Fruit fly (Drosophila melanogaster): ENCODE data around the gene Tsp3A.

The Tsp3A gene

dm6 chrX:2588415-2589411 lies 30.8 kb downstream of the Tsp3A start, which contains the start of gene egh (continued):
- TF ChIP-seq CG2129 (GFP tag; IDR thresholded peaks at IDR 0.05; ENCODE audit: partially characterized antibody) (no peak), Kr (GFP tag; optimal IDR thresholded peaks at IDR 0.05) (no peak), grn (GFP tag; optimal IDR thresholded peaks at IDR 0.05) (no peak), Scr (GFP tag; IDR thresholded peaks at IDR 0.05; ENCODE audit: partially characterized antibody) (peak; percentile 23; the same call in 1 of the 2 replicates), Hsf (GFP tag; optimal IDR thresholded peaks at IDR 0.05) (peak; percentile 30), ssp (GFP tag; IDR thresholded peaks at IDR 0.05) (0 out of 2 replicates have a peak, but pooled peaks have one; percentile 9), dysf (GFP tag; IDR thresholded peaks at IDR 0.05) (0 out of 3 replicates have a peak, but pooled peaks have one; percentile 17), pzg (GFP tag; optimal IDR thresholded peaks at IDR 0.05) (peak; percentile 90), HHEX (GFP tag; optimal IDR thresholded peaks at IDR 0.05) (peak; percentile 52), H2.0 (GFP tag; IDR thresholded peaks at IDR 0.05) (0 out of 2 replicates have a peak, but pooled peaks have one; percentile 12), Med (GFP tag) (peak; percentile 82), CG17385 (GFP tag; optimal IDR thresholded peaks at IDR 0.05) (peak; percentile 12), E2f2 (GFP tag; IDR thresholded peaks at IDR 0.05) (peak; percentile 95), dm (GFP tag; optimal IDR thresholded peaks at IDR 0.05) (peak; percentile 20), nmo (GFP tag; optimal IDR thresholded peaks at IDR 0.05) (peak; percentile 13), Optix (GFP tag; IDR thresholded peaks at IDR 0.05) (peak; percentile 70), Myb (GFP tag; optimal IDR thresholded peaks at IDR 0.05) (peak; percentile 67), CG17328 (GFP tag; IDR thresholded peaks at IDR 0.05) (peak; percentile 54), Fer2 (tag; optimal IDR thresholded peaks at IDR 0.05) (no peak), Rfx (GFP tag; IDR thresholded peaks at IDR 0.05) (peak; percentile 23; the same call in 1 of the 2 replicates), CG10267 (tag; optimal IDR thresholded peaks at IDR 0.05) (peak; percentile 34), Elba2 (GFP tag; optimal IDR thresholded peaks at IDR 0.05) (peak; percentile 34), Sin3A (optimal IDR thresholded peaks at IDR 0.05) (peak; percentile 43), CG9727 (GFP tag; optimal IDR thresholded peaks at IDR 0.05) (peak; percentile 40), Sry-δ (GFP tag; optimal IDR thresholded peaks at IDR 0.05) (peak; percentile 50), CG6765 (GFP tag; optimal IDR thresholded peaks at IDR 0.05) (no peak), CG30403 (GFP tag; optimal IDR thresholded peaks at IDR 0.05) (peak; percentile 22), lilli (GFP tag; optimal IDR thresholded peaks at IDR 0.05) (peak; percentile 25), phol (tag; optimal IDR thresholded peaks at IDR 0.05) (peak; percentile 6), insv (GFP tag; optimal IDR thresholded peaks at IDR 0.05) (peak in 1 of 2 experiments; percentile 60), ato (GFP tag; IDR thresholded peaks at IDR 0.05; ENCODE audit: partially characterized antibody) (0 out of 2 replicates have a peak, but pooled peaks have one; percentile 14), CG12299 (tag; optimal IDR thresholded peaks at IDR 0.05) (peak; percentile 39), bbx (GFP tag; IDR thresholded peaks at IDR 0.05; ENCODE audit: partially characterized antibody) (peak; percentile 39), fd96Cb (tag; optimal IDR thresholded peaks at IDR 0.05) (no peak), CG7786 (GFP tag; optimal IDR thresholded peaks at IDR 0.05) (peak; percentile 24), Ptx1 (GFP tag; IDR thresholded peaks at IDR 0.05) (peak; percentile 60), chinmo (GFP tag; IDR thresholded peaks at IDR 0.05; ENCODE audit: partially characterized antibody) (0 out of 4 replicates have a peak, but pooled peaks have one; percentile 43), Gug (GFP tag; IDR thresholded peaks at IDR 0.05) (peak; percentile 44; the same call in 1 of the 4 replicates), jing (GFP tag; optimal IDR thresholded peaks at IDR 0.05) (no peak), Aef1 (GFP tag; IDR thresholded peaks at IDR 0.05) (peak; percentile 33; the same call in 1 of the 3 replicates), sqz (GFP tag; optimal IDR thresholded peaks at IDR 0.05) (peak; percentile 74), Dip2 (GFP tag; IDR thresholded peaks at IDR 0.05) (no peak), CG8281 (tag; optimal IDR thresholded peaks at IDR 0.05) (no peak), GATAe (GFP tag; conservative IDR thresholded peaks at IDR 0.05) (no peak), luna (GFP tag; optimal IDR thresholded peaks at IDR 0.05) (no peak), CG9817 (tag; optimal IDR thresholded peaks at IDR 0.05) (no peak), Nf-YC (tag; optimal IDR thresholded peaks at IDR 0.05) (peak; percentile 64), Deaf1 (tag; optimal IDR thresholded peaks at IDR 0.05) (peak; percentile 81)
